Worm (Caenorhabditis elegans): ENCODE results near the gene W09G12.9.

W09G12.9 gene

DNA sequence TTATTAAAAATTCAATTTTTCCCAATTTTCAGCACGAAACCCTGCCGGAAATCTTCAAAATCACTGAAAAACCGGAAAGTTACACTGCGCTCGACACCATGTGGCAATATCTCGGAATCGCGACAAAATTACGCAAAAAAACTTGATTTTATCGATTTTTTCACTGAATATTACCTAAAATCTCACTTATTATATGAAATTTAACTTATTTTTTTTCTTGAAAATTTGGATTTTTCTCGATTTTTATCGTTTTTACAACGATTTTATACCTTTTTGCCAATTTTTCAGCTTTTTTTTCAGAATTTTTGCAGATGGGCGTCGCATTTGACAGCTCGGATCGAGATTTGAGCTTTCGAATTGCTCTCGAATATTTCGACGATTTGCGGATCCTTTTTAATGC is 23.6 kb upstream of the W09G12.9 start, which contains the start of gene spl-3:
spl-3 (plus strand) TSS at position 301 of the 400 bp plus-strand sequence.
- TF ChIP-seq ceh-36 (tag; optimal IDR thresholded peaks at IDR 0.05) (no peak), flt-1 (GFP tag; IDR thresholded peaks at IDR 0.05) (no peak), pes-1 (GFP tag; IDR thresholded peaks at IDR 0.05) (no peak), hnd-1 (tag; optimal IDR thresholded peaks at IDR 0.05) (no peak), sea-1 (GFP tag; conservative IDR thresholded peaks at IDR 0.05) (no peak), ceh-13 (GFP tag; optimal IDR thresholded peaks at IDR 0.05) (no peak), tra-4 (tag; optimal IDR thresholded peaks at IDR 0.05) (no peak), F13C5.2 (tag; optimal IDR thresholded peaks at IDR 0.05) (no peak), tbx-11 (GFP tag; IDR thresholded peaks at IDR 0.05) (no peak), aly-1 (tag; optimal IDR thresholded peaks at IDR 0.05) (no peak), B0310.2 (tag; optimal IDR thresholded peaks at IDR 0.05) (no peak), hmbx-1 (tag; optimal IDR thresholded peaks at IDR 0.05) (no peak), tbx-37 (GFP tag; conservative IDR thresholded peaks at IDR 0.05) (no peak), hmg-4 (GFP tag; optimal IDR thresholded peaks at IDR 0.05) (no peak), scrt-1 (GFP tag; IDR thresholded peaks at IDR 0.05) (no peak), ama-1 (optimal IDR thresholded peaks at IDR 0.05) (no peak), ets-7 (tag; optimal IDR thresholded peaks at IDR 0.05) (no peak)

DNA sequence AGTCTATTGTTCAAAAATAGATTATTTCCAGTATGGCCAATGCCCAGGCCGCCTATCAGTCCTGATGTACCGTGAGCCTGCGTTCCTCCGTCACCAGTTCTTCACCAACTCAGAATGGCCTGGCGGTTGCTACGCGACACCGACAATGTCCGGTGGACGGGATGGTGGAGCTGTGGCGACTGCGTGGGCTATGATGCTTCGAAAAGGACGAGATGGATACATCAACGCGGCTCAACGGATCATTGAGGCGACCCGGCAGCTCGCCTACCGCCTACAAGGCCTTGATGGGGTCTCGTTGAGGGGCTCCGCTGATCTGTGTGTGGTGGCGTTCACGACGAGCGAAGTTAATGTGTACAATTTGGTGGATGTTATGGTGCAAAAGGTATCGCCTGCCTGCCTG is 16.9 kb upstream of the W09G12.9 start:
- TF ChIP-seq hmbx-1 (tag; optimal IDR thresholded peaks at IDR 0.05) (no peak), ets-7 (tag; optimal IDR thresholded peaks at IDR 0.05) (no peak), ceh-36 (tag; optimal IDR thresholded peaks at IDR 0.05) (no peak), B0310.2 (tag; optimal IDR thresholded peaks at IDR 0.05) (no peak), tbx-37 (GFP tag; conservative IDR thresholded peaks at IDR 0.05) (no peak), F13C5.2 (tag; optimal IDR thresholded peaks at IDR 0.05) (no peak), flt-1 (GFP tag; IDR thresholded peaks at IDR 0.05) (no peak), tbx-11 (GFP tag; IDR thresholded peaks at IDR 0.05) (no peak), hnd-1 (tag; optimal IDR thresholded peaks at IDR 0.05) (no peak), pes-1 (GFP tag; IDR thresholded peaks at IDR 0.05) (no peak), scrt-1 (GFP tag; IDR thresholded peaks at IDR 0.05) (no peak), tra-4 (tag; optimal IDR thresholded peaks at IDR 0.05) (no peak)

DNA sequence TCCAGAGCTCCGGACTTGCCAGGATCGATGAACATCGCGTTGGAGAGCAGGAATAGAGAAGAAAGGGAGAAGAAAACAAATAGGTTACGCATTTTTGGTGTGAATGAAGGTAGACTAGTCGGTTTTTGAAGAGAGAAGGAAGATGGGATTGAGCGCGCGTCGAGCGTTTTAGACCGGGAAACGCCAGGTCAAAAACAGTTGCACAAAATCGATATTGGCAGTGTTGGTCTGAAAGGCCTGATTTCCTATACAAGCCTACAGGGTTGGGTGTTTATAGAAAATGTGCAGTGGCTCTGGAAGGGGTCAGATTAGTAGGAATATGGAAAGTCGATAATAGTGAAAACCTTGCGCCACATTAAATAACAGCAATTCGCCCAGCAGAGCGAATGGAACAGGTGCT is 11.5 kb upstream of the W09G12.9 start, which contains the start of gene dsl-2:
dsl-2 (minus strand) TSS at position 101 of the 400 bp plus-strand sequence.
- no peak for TF ChIP-seq aly-1 (tag; optimal IDR thresholded peaks at IDR 0.05)
- TF ChIP-seq tra-4 (tag; optimal IDR thresholded peaks at IDR 0.05), result no peak
- TF ChIP-seq ceh-36 (tag; optimal IDR thresholded peaks at IDR 0.05), result no peak
- TF ChIP-seq ama-1 (optimal IDR thresholded peaks at IDR 0.05), result no peak
- no peak for TF ChIP-seq F13C5.2 (tag; optimal IDR thresholded peaks at IDR 0.05)
- no peak for TF ChIP-seq scrt-1 (GFP tag; IDR thresholded peaks at IDR 0.05)
- TF ChIP-seq flt-1 (GFP tag; IDR thresholded peaks at IDR 0.05), result no peak
- TF ChIP-seq tbx-11 (GFP tag; IDR thresholded peaks at IDR 0.05), result no peak
- TF ChIP-seq ets-7 (tag; optimal IDR thresholded peaks at IDR 0.05), result no peak
- no peak for TF ChIP-seq B0310.2 (tag; optimal IDR thresholded peaks at IDR 0.05)
- no peak for TF ChIP-seq hmg-4 (GFP tag; optimal IDR thresholded peaks at IDR 0.05)
- TF ChIP-seq pes-1 (GFP tag; IDR thresholded peaks at IDR 0.05), result no peak
- TF ChIP-seq tbx-37 (GFP tag; conservative IDR thresholded peaks at IDR 0.05), result no peak

DNA sequence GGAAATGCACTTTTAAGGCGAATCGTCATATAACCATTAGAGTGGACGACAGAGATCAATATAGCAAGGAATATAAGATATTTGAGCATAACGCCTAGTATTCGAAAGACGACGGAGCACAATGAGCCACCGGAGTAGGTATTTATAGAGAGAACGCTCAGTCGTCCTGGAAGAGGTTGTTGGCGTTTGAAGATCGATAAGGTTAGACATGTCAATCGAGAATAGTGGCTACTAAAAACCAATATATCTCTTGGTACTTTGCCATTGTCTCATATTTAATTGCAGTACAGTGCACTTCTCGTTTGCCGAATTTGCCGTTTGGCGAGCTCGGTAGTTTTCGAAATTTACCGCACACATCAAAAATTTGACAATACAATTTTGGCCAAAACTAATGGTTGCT is 8.4 kb upstream of the W09G12.9 start, which contains the start of gene dsl-1:
dsl-1 (minus strand) TSS at position 101 of the 400 bp plus-strand sequence.
- TF ChIP-seq aly-1 (tag; optimal IDR thresholded peaks at IDR 0.05), result no peak

DNA sequence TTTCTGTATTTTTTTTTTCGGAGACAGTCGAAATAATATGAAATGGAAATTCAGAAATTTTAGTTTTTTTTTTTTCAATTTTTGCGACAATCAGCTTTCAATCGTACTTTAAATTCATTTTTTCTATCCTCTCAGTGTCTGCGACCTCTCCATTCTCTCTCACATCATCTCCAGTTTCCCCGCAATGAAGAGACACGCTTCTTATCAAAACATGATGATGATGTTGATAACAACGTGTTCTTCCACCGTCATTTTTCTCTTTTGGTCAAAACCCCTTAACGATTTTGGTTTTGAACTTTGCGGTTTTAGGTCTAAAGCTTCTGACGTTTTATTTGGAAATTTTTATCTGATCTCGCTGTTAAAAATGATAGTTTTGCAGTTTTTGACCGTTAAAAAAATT is 7.1 kb upstream of the W09G12.9 start:
- TF ChIP-seq aly-1 (tag; optimal IDR thresholded peaks at IDR 0.05), result no peak
- no peak for TF ChIP-seq hmbx-1 (tag; optimal IDR thresholded peaks at IDR 0.05)
- no peak for TF ChIP-seq tra-4 (tag; optimal IDR thresholded peaks at IDR 0.05)
- TF ChIP-seq hmg-4 (GFP tag; optimal IDR thresholded peaks at IDR 0.05), result no peak
- no peak for TF ChIP-seq flt-1 (GFP tag; IDR thresholded peaks at IDR 0.05)
- no peak for TF ChIP-seq hnd-1 (tag; optimal IDR thresholded peaks at IDR 0.05)
- no peak for TF ChIP-seq ceh-13 (GFP tag; optimal IDR thresholded peaks at IDR 0.05)
- no peak for TF ChIP-seq sea-1 (GFP tag; conservative IDR thresholded peaks at IDR 0.05)
- TF ChIP-seq ceh-36 (tag; optimal IDR thresholded peaks at IDR 0.05), result no peak
- TF ChIP-seq tbx-11 (GFP tag; IDR thresholded peaks at IDR 0.05), result no peak
- TF ChIP-seq tbx-37 (GFP tag; conservative IDR thresholded peaks at IDR 0.05), result no peak
- TF ChIP-seq F13C5.2 (tag; optimal IDR thresholded peaks at IDR 0.05), result no peak
- TF ChIP-seq ets-7 (tag; optimal IDR thresholded peaks at IDR 0.05), result no peak
- no peak for TF ChIP-seq ama-1 (optimal IDR thresholded peaks at IDR 0.05)
- TF ChIP-seq pes-1 (GFP tag; IDR thresholded peaks at IDR 0.05), result no peak

DNA sequence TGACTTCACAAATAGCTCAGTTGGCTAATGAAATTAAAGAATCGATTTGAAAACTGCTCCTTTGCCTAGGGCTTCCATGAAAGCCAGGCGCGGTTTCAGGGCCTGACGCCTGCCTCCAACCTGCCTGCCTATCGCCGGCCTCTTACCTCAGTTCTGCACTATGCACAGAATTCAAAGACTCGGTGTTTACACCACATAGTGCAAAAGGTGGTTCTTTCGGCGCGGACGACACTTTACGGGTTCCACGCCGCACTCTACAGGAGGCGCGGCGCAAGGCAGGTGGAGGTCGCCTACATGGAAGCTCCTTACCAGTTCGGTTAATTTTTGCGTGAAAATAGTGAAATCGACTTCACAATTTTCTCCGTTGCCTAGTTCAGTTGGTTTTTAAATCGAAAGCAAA is 6.6 kb upstream of the W09G12.9 start:
- TF ChIP-seq scrt-1 (GFP tag; IDR thresholded peaks at IDR 0.05) (no peak), tbx-37 (GFP tag; conservative IDR thresholded peaks at IDR 0.05) (no peak), aly-1 (tag; optimal IDR thresholded peaks at IDR 0.05) (no peak), pes-1 (GFP tag; IDR thresholded peaks at IDR 0.05) (no peak), ceh-13 (GFP tag; optimal IDR thresholded peaks at IDR 0.05) (no peak), tbx-11 (GFP tag; IDR thresholded peaks at IDR 0.05) (no peak), tra-4 (tag; optimal IDR thresholded peaks at IDR 0.05) (no peak), ama-1 (optimal IDR thresholded peaks at IDR 0.05) (no peak), ceh-36 (tag; optimal IDR thresholded peaks at IDR 0.05) (no peak), B0310.2 (tag; optimal IDR thresholded peaks at IDR 0.05) (no peak), hnd-1 (tag; optimal IDR thresholded peaks at IDR 0.05) (no peak), sea-1 (GFP tag; conservative IDR thresholded peaks at IDR 0.05) (no peak), hmbx-1 (tag; optimal IDR thresholded peaks at IDR 0.05) (no peak), ets-7 (tag; optimal IDR thresholded peaks at IDR 0.05) (no peak)

DNA sequence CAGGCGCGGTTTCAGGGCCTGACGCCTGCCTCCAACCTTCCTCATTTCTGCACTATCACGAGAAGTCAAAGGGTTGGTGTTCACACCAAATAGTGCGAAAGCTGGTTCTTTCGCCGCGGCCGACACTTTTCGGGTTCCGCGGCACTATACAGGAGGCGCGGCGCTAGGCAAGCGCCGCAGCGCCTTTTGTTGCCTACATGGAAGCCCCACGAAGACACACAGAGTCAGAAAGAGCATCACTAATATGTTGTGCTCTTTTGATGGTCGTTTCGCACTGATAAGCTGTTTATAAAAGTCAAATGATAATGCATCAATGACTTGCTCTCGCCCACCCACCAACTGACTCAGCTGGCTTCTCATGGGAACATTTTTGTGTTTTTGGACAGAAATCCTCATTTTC is 4.5 kb upstream of the W09G12.9 start:
- TF ChIP-seq tra-4 (tag; optimal IDR thresholded peaks at IDR 0.05), result no peak
- no peak for TF ChIP-seq ama-1 (optimal IDR thresholded peaks at IDR 0.05)
- no peak for TF ChIP-seq hnd-1 (tag; optimal IDR thresholded peaks at IDR 0.05)
- TF ChIP-seq F13C5.2 (tag; optimal IDR thresholded peaks at IDR 0.05), result no peak
- no peak for TF ChIP-seq ets-7 (tag; optimal IDR thresholded peaks at IDR 0.05)
- no peak for TF ChIP-seq tbx-37 (GFP tag; conservative IDR thresholded peaks at IDR 0.05)
- TF ChIP-seq flt-1 (GFP tag; IDR thresholded peaks at IDR 0.05), result no peak
- no peak for TF ChIP-seq pes-1 (GFP tag; IDR thresholded peaks at IDR 0.05)
- no peak for TF ChIP-seq hmbx-1 (tag; optimal IDR thresholded peaks at IDR 0.05)
- TF ChIP-seq hmg-4 (GFP tag; optimal IDR thresholded peaks at IDR 0.05), result no peak
- TF ChIP-seq aly-1 (tag; optimal IDR thresholded peaks at IDR 0.05), result no peak

All from whole organism, early embryonic.